Fruit fly (Drosophila melanogaster): ENCODE measurements around the gene mre11.
A peak's percentile ranks its signal among the peaks of the same experiment; 100 is the strongest.

The mre11 gene

dm6 chr2L:11251181-11251580 is 30.7 kb upstream of the mre11 start:
- TF ChIP-seq D19A (tag; optimal IDR thresholded peaks at IDR 0.05): peak; percentile 66
- TF ChIP-seq sens (GFP tag): peak; percentile 62
- no peak for TF ChIP-seq CG9876 (GFP tag; optimal IDR thresholded peaks at IDR 0.05)
- TF ChIP-seq CG18599 (GFP tag; optimal IDR thresholded peaks at IDR 0.05): peak; percentile 29
- TF ChIP-seq CG10267 (tag; optimal IDR thresholded peaks at IDR 0.05): no peak
- no peak for TF ChIP-seq ssp (GFP tag; IDR thresholded peaks at IDR 0.05)

DNA sequence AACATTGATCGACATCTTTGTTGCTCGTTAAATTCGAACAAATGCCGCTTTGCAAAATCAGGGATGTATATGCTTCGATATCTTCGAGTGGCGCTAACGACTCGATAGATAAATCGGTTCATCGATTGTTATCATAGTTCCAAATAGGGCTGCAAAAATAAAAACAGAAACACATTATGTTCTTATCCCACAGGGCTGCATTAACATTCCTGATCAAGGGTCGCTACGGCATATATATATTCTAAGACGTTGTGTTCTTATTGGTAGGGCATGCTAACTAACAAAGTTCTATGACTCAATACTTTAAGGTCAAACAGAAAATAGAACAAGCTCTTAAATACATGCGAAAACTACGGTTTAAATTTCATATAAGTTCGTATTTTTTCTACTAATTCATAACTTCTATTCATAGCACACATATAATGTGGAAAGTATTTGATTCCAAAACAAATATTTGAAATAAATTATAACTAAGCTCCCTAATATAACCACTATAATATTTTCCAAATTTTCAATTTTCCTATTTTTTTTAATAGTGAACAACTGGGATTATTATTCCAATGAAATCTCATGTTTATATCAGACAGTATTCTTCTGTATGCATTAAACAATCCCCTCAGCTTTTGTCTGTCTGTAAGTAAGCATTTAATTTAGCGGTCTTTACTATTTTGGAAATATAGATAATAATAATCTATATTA is 12.8 kb upstream of the mre11 start, which contains the start of gene cmet:
Gene cmet, minus strand, starts transcription at position 70 of the 699 bp plus-strand sequence.
- peak; percentile 98 for TF ChIP-seq CG7928 (GFP tag; optimal IDR thresholded peaks at IDR 0.05)
- peak; percentile 45 for TF ChIP-seq CG13775 (GFP tag; optimal IDR thresholded peaks at IDR 0.05)
- TF ChIP-seq CG6791 (GFP tag; IDR thresholded peaks at IDR 0.05; ENCODE audit: partially characterized antibody): peak; percentile 98
- peak; percentile 56 for TF ChIP-seq CG34422 (GFP tag; IDR thresholded peaks at IDR 0.05)
- peak; percentile 81 for TF ChIP-seq knrl (GFP tag; IDR thresholded peaks at IDR 0.05; ENCODE audit: partially characterized antibody)
- peak; percentile 9 for TF ChIP-seq Fer3 (tag; optimal IDR thresholded peaks at IDR 0.05)
- peak; percentile 72 for TF ChIP-seq CG9817 (tag; optimal IDR thresholded peaks at IDR 0.05)
- TF ChIP-seq gsb-n (tag; optimal IDR thresholded peaks at IDR 0.05): peak; percentile 20
- TF ChIP-seq CG4424 (GFP tag; optimal IDR thresholded peaks at IDR 0.05): peak; percentile 49
- peak; percentile 74 for TF ChIP-seq Myb (GFP tag; optimal IDR thresholded peaks at IDR 0.05)
- TF ChIP-seq CG2129 (GFP tag; IDR thresholded peaks at IDR 0.05; ENCODE audit: partially characterized antibody): peak; percentile 59; the same call in 1 of the 2 replicates
- TF ChIP-seq sim (GFP tag; IDR thresholded peaks at IDR 0.05): no peak
- peak; percentile 57 for TF ChIP-seq Max (GFP tag; optimal IDR thresholded peaks at IDR 0.05)
- TF ChIP-seq Lhr (GFP tag; optimal IDR thresholded peaks at IDR 0.05): peak; percentile 9
- TF ChIP-seq kay (GFP tag; optimal IDR thresholded peaks at IDR 0.05): peak; percentile 44
- TF ChIP-seq CG18476 (GFP tag; optimal IDR thresholded peaks at IDR 0.05): peak; percentile 15
- TF ChIP-seq Aef1 (GFP tag; IDR thresholded peaks at IDR 0.05): 0 out of 3 replicates have a peak, but pooled peaks have one; percentile 31
- TF ChIP-seq CG12942 (GFP tag; optimal IDR thresholded peaks at IDR 0.05): peak; percentile 19
- TF ChIP-seq grau (tag; optimal IDR thresholded peaks at IDR 0.05): peak; percentile 58
- TF ChIP-seq amos (GFP tag; IDR thresholded peaks at IDR 0.05; ENCODE audit: partially characterized antibody): peak; percentile 91
- TF ChIP-seq Hmr (GFP tag; optimal IDR thresholded peaks at IDR 0.05): peak; percentile 50
- peak; percentile 51 for TF ChIP-seq shn (GFP tag; optimal IDR thresholded peaks at IDR 0.05)
- peak; percentile 46 for TF ChIP-seq CG3847 (GFP tag; IDR thresholded peaks at IDR 0.05)
- TF ChIP-seq CG8478 (optimal IDR thresholded peaks at IDR 0.05): no peak
- TF ChIP-seq crc (GFP tag; optimal IDR thresholded peaks at IDR 0.05): peak; percentile 33
- TF ChIP-seq run (tag; optimal IDR thresholded peaks at IDR 0.05): no peak
- peak; percentile 58; the same call in 1 of the 2 replicates for TF ChIP-seq CG6272 (GFP tag; IDR thresholded peaks at IDR 0.05)
- TF ChIP-seq Atf3 (GFP tag; optimal IDR thresholded peaks at IDR 0.05): peak; percentile 63
- peak; percentile 25 for TF ChIP-seq Ssrp (tag; optimal IDR thresholded peaks at IDR 0.05)
- TF ChIP-seq CG12391 (tag; optimal IDR thresholded peaks at IDR 0.05): peak; percentile 70
- TF ChIP-seq sens (GFP tag): peak; percentile 93
- TF ChIP-seq lmd (GFP tag; IDR thresholded peaks at IDR 0.05): peak; percentile 46; the same call in 1 of the 2 replicates
- peak; percentile 60 for TF ChIP-seq phol (tag; optimal IDR thresholded peaks at IDR 0.05)
- TF ChIP-seq CG6654 (GFP tag; optimal IDR thresholded peaks at IDR 0.05): no peak
- TF ChIP-seq vnd (GFP tag; IDR thresholded peaks at IDR 0.05; ENCODE audit: partially characterized antibody): peak; percentile 88
- TF ChIP-seq B-H2 (GFP tag; optimal IDR thresholded peaks at IDR 0.05): peak; percentile 12
- TF ChIP-seq CG17361 (GFP tag; IDR thresholded peaks at IDR 0.05): peak; percentile 59
- TF ChIP-seq bbx (GFP tag; IDR thresholded peaks at IDR 0.05; ENCODE audit: partially characterized antibody): peak; percentile 98
- TF ChIP-seq zen2 (GFP tag; IDR thresholded peaks at IDR 0.05; ENCODE audit: partially characterized antibody): peak; percentile 85
- peak; percentile 6 for TF ChIP-seq NC2α (GFP tag; optimal IDR thresholded peaks at IDR 0.05)
- peak; percentile 0 for TF ChIP-seq CG3163 (GFP tag; optimal IDR thresholded peaks at IDR 0.05)
- peak; percentile 31 for TF ChIP-seq CG16863 (GFP tag; optimal IDR thresholded peaks at IDR 0.05)

Data from whole organism, embryonic.